Fruit fly (Drosophila melanogaster) whole organism, embryonic: ENCODE results near the gene FipoQ.

Experiments
- Bdp1 ChIP-seq: fragments of 200-800 bp; sonication (Bioruptor generic); optimal IDR thresholded peaks from 3 replicates; lab custom pipeline; 2016; ENCODE audit warnings: missing biosample characterization, missing genetic modification characterization
- CG10366 ChIP-seq: fragments of 200-800 bp; sonication (Bioruptor generic); IDR thresholded peaks from 2 replicates; pipeline ENCODE4 v1.3.6; 2022; ENCODE audit warnings: missing biosample characterization, missing genetic modification characterization
- CG10462 ChIP-seq: fragments of 200-800 bp; sonication (Bioruptor generic); optimal IDR thresholded peaks from 2 replicates; lab custom pipeline; 2016; ENCODE audit warnings: missing biosample characterization, missing genetic modification characterization
- CG11560 ChIP-seq: fragments of 200-800 bp; sonication (Bioruptor generic); IDR thresholded peaks from 3 replicates; pipeline ENCODE4 v1.3.6; 2022; ENCODE audit warnings: missing biosample characterization, missing genetic modification characterization
- CG11695 ChIP-seq: fragments of 200-800 bp; sonication (Bioruptor generic); IDR thresholded peaks from 3 replicates; pipeline ENCODE4 v1.3.6; 2022; ENCODE audit warnings: missing biosample characterization, missing genetic modification characterization
- CG12942 ChIP-seq: fragments of 200-800 bp; sonication (Bioruptor generic); optimal IDR thresholded peaks from 3 replicates; lab custom pipeline; 2016; ENCODE audit warnings: missing biosample characterization, missing genetic modification characterization
- CG8478 ChIP-seq: fragments of >200 bp; optimal IDR thresholded peaks from 2 replicates; lab custom pipeline; 2018
- Doc3 ChIP-seq: fragments of 200-800 bp; sonication (Bioruptor generic); IDR thresholded peaks from 3 replicates; pipeline ENCODE4 v1.3.6; 2022; ENCODE audit warnings: missing biosample characterization, missing genetic modification characterization; ENCODE audit not compliant: partially characterized antibody
- Optix ChIP-seq: fragments of 200-800 bp; sonication (Bioruptor generic); IDR thresholded peaks from 3 replicates; pipeline ENCODE4 v1.3.6; 2022; ENCODE audit warnings: missing biosample characterization, missing genetic modification characterization
- Sox102F ChIP-seq: fragments of 200-800 bp; sonication (Bioruptor generic); optimal IDR thresholded peaks from 2 replicates; lab custom pipeline; 2018; ENCODE audit warnings: missing biosample characterization, mild to moderate bottlenecking, missing genetic modification characterization, moderate library complexity
- jumu ChIP-seq: fragments of 200-800 bp; sonication (Bioruptor generic); optimal IDR thresholded peaks from 3 replicates; lab custom pipeline; 2016; ENCODE audit warnings: missing biosample characterization, missing genetic modification characterization
- psq ChIP-seq: fragments of 200-800 bp; sonication (Bioruptor generic); optimal IDR thresholded peaks from 2 replicates; lab custom pipeline; 2017; ENCODE audit warnings: missing biosample characterization, missing genetic modification characterization

DNA sequence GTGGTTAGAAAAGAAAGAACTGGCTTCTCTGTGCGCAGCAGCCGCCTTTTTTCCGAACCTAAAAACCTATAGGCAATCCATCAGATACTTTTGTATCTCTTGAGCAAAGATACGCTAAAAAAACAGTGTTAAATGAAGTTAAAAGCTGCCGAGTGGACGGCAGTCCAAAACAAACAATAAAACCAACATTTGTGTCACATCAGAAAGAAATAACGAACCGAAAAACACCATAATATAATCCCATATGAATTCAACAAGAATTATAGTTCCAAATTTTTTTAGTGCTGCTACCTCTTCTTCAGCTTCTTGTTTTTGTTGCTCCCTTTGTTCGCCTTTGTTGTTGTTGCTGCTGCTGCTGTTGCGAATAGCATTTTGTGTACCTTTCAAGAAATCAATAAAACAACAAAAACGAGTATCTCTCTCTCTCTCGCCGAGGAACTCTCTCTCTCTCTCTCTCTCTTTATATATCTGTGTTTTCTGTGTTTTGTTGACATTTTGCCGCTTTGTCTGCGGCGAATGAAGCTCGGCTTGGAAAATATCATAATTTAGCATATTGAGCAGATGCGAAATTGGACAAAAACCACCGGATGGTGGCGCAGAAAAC lies 36.7 kb upstream of the FipoQ start:
- TF ChIP-seq CG11560 (tag; lab: Robert Waterston, UW) (no peak), CG11695 (GFP tag; lab: Robert Waterston, UW) (no peak), CG10366 (GFP tag; lab: Robert Waterston, UW) (no peak), jumu (GFP tag; lab: Kevin White, UChicago) (no peak), Sox102F (GFP tag; lab: Kevin White, UChicago) (no peak), Bdp1 (no peak), Doc3 (no peak), psq (no peak), CG10462 (GFP tag; lab: Kevin White, UChicago) (no peak), Optix (GFP tag; lab: Robert Waterston, UW) (no peak), CG8478 (lab: Kevin White, UChicago) (no peak), CG12942 (GFP tag; lab: Kevin White, UChicago) (no peak)
